Worm (Caenorhabditis elegans): ENCODE results near the gene F13C5.2.

- no peak for TF ChIP-seq ama-1 (optimal IDR thresholded peaks at IDR 0.05)
- no peak for TF ChIP-seq ceh-13 (GFP tag; optimal IDR thresholded peaks at IDR 0.05)
- no peak for TF ChIP-seq sea-1 (GFP tag; conservative IDR thresholded peaks at IDR 0.05)
- TF ChIP-seq ets-7 (tag; optimal IDR thresholded peaks at IDR 0.05) = no peak
- TF ChIP-seq B0310.2 (tag; optimal IDR thresholded peaks at IDR 0.05) = no peak
- no peak for TF ChIP-seq hmbx-1 (tag; optimal IDR thresholded peaks at IDR 0.05)
Observed at ce11 chrX:571367-571766, 22.4 kb upstream of the F13C5.2 start.

Data from whole organism, early embryonic.